Worm (Caenorhabditis elegans): ENCODE data around the gene glr-2.

glr-2 gene

DNA sequence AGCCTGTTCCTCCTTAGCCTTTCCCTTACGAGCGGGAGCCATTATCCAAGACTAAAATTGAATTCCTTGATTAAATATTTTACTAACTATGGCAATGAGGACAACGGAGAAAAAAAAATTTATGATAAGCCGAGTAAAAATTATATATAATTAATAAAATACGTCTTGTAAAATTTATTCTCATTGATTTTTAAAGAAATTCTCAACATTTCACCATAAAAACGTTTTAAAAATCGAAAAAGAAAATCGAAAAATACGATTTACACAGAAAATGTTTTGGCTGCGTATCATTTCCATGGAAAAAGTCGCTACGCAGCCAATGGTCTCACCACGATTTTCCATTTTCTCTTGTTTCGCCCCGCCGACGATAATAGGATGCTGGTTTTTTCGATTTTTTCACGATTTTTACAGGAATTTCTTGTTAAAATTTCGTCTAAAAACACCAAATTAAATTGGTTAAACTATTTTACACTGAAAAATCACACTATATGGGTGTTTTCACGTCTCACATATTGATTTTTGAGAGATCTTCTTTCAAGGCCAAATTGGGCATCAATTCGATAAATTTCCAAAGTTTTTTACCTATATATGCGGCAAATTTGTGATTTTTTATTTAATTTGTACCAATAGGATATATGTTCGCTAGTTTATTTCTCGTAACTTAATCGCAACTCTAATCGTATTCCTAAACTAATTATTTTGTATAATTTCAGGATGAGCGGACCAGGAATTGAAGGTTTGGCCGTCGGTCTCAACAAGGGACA is 35.0 kb upstream of the glr-2 start, which contains the start of the genes rps-14 and rpl-36 (continued):
- TF ChIP-seq nhr-77 (tag; optimal IDR thresholded peaks at IDR 0.05), result peak; percentile 23

- TF ChIP-seq nhr-21 (tag; optimal IDR thresholded peaks at IDR 0.05) (no peak), dmd-4 (tag; optimal IDR thresholded peaks at IDR 0.05) (no peak), R02D3.7 (tag; optimal IDR thresholded peaks at IDR 0.05) (no peak), ztf-11 (tag; optimal IDR thresholded peaks at IDR 0.05) (no peak), C34F6.9 (tag; optimal IDR thresholded peaks at IDR 0.05) (no peak), snpc-4 (tag; optimal IDR thresholded peaks at IDR 0.05) (no peak), elt-3 (tag; optimal IDR thresholded peaks at IDR 0.05) (no peak), nhr-23 (tag; optimal IDR thresholded peaks at IDR 0.05) (no peak), unc-39 (tag; optimal IDR thresholded peaks at IDR 0.05) (no peak), sem-4 (tag; optimal IDR thresholded peaks at IDR 0.05) (no peak), skn-1 (tag; optimal IDR thresholded peaks at IDR 0.05) (no peak), ztf-4 (tag; optimal IDR thresholded peaks at IDR 0.05) (no peak), peb-1 (tag; optimal IDR thresholded peaks at IDR 0.05) (no peak), egl-27 (tag; optimal IDR thresholded peaks at IDR 0.05) (no peak), zag-1 (tag; optimal IDR thresholded peaks at IDR 0.05) (no peak)
Measured at ce11 chrIII:7178497-7178896, 33.7 kb upstream of the glr-2 start.

- no peak for TF ChIP-seq nhr-6 (tag; optimal IDR thresholded peaks at IDR 0.05)
- TF ChIP-seq sma-9 (GFP tag; optimal IDR thresholded peaks at IDR 0.05), result no peak
- TF ChIP-seq sma-9 (tag; optimal IDR thresholded peaks at IDR 0.05), result no peak
- TF ChIP-seq lin-13 (GFP tag; optimal IDR thresholded peaks at IDR 0.05), result no peak
- no peak for TF ChIP-seq sem-4 (tag; optimal IDR thresholded peaks at IDR 0.05)
- no peak for TF ChIP-seq snpc-4 (tag; optimal IDR thresholded peaks at IDR 0.05)
- TF ChIP-seq mbf-1 (tag; optimal IDR thresholded peaks at IDR 0.05), result no peak
- no peak for TF ChIP-seq lsy-2 (tag; optimal IDR thresholded peaks at IDR 0.05)
- TF ChIP-seq nhr-21 (tag; optimal IDR thresholded peaks at IDR 0.05), result no peak
Measured at ce11 chrIII:7170090-7170489, 25.3 kb upstream of the glr-2 start.

ce11 chrIII:7167568-7167937 is 22.8 kb upstream of the glr-2 start, which contains the start of gene acs-4:
Gene acs-4, plus strand, starts transcription at chrIII:7167838.
- no peak for TF ChIP-seq dmd-4 (tag; optimal IDR thresholded peaks at IDR 0.05)
- TF ChIP-seq Y55F3AM.14 (GFP tag; optimal IDR thresholded peaks at IDR 0.05), result no peak
- no peak for TF ChIP-seq ceh-16 (tag; optimal IDR thresholded peaks at IDR 0.05)
- no peak for TF ChIP-seq nhr-21 (tag; optimal IDR thresholded peaks at IDR 0.05)
- no peak for TF ChIP-seq egl-27 (tag; optimal IDR thresholded peaks at IDR 0.05)
- TF ChIP-seq sma-3 (GFP tag; optimal IDR thresholded peaks at IDR 0.05), result no peak
- TF ChIP-seq nhr-25 (tag; optimal IDR thresholded peaks at IDR 0.05), result no peak
- no peak for TF ChIP-seq sma-9 (GFP tag; optimal IDR thresholded peaks at IDR 0.05)
- TF ChIP-seq sma-9 (tag; optimal IDR thresholded peaks at IDR 0.05), result no peak
- no peak for TF ChIP-seq elt-3 (tag; optimal IDR thresholded peaks at IDR 0.05)
- TF ChIP-seq nhr-10 (tag; optimal IDR thresholded peaks at IDR 0.05), result no peak
- no peak for TF ChIP-seq blmp-1 (tag; optimal IDR thresholded peaks at IDR 0.05; ENCODE audit: insufficient read depth)
- TF ChIP-seq mdl-1 (tag; optimal IDR thresholded peaks at IDR 0.05), result no peak
- TF ChIP-seq ceh-82 (tag; optimal IDR thresholded peaks at IDR 0.05), result no peak
- no peak for TF ChIP-seq skn-1 (tag; optimal IDR thresholded peaks at IDR 0.05)

DNA sequence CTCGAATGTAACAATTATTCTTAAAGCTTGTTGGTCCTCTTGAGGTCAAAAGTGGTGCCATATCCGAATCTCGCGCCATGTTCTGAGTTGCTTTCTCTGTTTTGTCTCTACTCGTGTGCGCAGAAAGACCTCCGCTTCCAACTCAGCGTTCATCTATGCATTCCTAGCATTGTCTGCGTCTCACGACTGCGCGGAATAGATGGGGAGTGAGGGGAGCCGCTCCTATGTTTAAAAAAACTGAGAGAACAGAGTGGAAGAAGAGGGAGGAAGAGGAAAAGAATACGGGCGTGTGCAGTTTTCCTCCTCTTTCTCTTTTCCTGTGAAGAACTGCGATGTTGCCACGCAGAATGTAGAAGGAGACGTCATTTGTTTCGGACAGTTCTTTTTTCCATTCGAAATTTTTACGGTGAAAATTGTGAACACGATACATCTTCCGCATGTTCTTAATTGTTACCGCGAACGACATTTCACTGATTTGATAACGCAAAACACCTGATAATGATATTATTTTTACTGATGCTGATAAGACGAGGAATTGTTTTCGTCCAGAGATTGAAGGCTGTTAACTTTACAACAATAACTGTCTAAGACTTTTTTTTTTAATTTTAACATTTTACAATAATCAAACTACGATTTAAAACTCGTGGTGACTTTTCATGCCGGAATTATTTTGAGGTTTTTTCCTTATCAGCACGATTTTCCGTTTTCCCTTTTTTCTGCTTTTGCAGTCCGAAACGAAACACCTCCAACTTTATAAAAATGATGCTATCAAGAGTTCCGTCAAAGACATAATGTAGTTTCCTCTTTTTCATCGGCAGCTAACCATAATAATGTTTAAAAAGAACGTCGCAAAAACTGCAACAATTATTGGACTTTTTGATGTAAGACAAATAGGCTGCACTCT is 22.2 kb upstream of the glr-2 start:
- TF ChIP-seq ceh-82 (tag; optimal IDR thresholded peaks at IDR 0.05), result no peak
- TF ChIP-seq nhr-10 (tag; optimal IDR thresholded peaks at IDR 0.05), result no peak
- TF ChIP-seq sma-3 (GFP tag; optimal IDR thresholded peaks at IDR 0.05), result no peak
- no peak for TF ChIP-seq elt-1 (tag; optimal IDR thresholded peaks at IDR 0.05)
- TF ChIP-seq lin-39 (tag; optimal IDR thresholded peaks at IDR 0.05), result no peak
- no peak for TF ChIP-seq unc-62 (GFP tag; optimal IDR thresholded peaks at IDR 0.05)
- no peak for TF ChIP-seq nhr-23 (tag; optimal IDR thresholded peaks at IDR 0.05)
- TF ChIP-seq ztf-1 (GFP tag; conservative IDR thresholded peaks at IDR 0.05), result no peak
- peak; percentile 76 for TF ChIP-seq nhr-129 (tag; optimal IDR thresholded peaks at IDR 0.05)
- peak; percentile 44 for TF ChIP-seq F13H6.1 (tag; optimal IDR thresholded peaks at IDR 0.05)
- no peak for TF ChIP-seq aly-2 (tag; optimal IDR thresholded peaks at IDR 0.05)
- TF ChIP-seq alr-1 (tag; optimal IDR thresholded peaks at IDR 0.05), result no peak
- TF ChIP-seq nhr-12 (tag; optimal IDR thresholded peaks at IDR 0.05), result no peak
- TF ChIP-seq nhr-237 (tag; optimal IDR thresholded peaks at IDR 0.05), result no peak
- peak; percentile 77 for TF ChIP-seq C34F6.9 (tag; optimal IDR thresholded peaks at IDR 0.05)
- no peak for TF ChIP-seq ztf-11 (tag; optimal IDR thresholded peaks at IDR 0.05)
- peak; percentile 23 to 29 for TF ChIP-seq mdl-1 (tag; optimal IDR thresholded peaks at IDR 0.05)
- no peak for TF ChIP-seq peb-1 (tag; optimal IDR thresholded peaks at IDR 0.05)
- TF ChIP-seq gmeb-1 (tag; optimal IDR thresholded peaks at IDR 0.05), result no peak
- TF ChIP-seq nhr-77 (tag; optimal IDR thresholded peaks at IDR 0.05), result no peak
- TF ChIP-seq zag-1 (tag; optimal IDR thresholded peaks at IDR 0.05), result peak; percentile 62
- peak; percentile 32 for TF ChIP-seq ztf-4 (tag; optimal IDR thresholded peaks at IDR 0.05)
- TF ChIP-seq Y55F3AM.14 (GFP tag; optimal IDR thresholded peaks at IDR 0.05), result no peak
- peak; percentile 82 for TF ChIP-seq unc-55 (GFP tag; optimal IDR thresholded peaks at IDR 0.05)

Measured in whole organism, L2 larva.